Worm (Caenorhabditis elegans) whole organism, midembryonic: ENCODE results near the gene prp-39.

Source experiments
- T22C8.4 ChIP-seq: fragments of 200-800 bp; sonication (Bioruptor generic); IDR thresholded peaks from 2 replicates; pipeline ENCODE4 v1.3.6; 2022; ENCODE audit warnings: missing genetic modification characterization, missing compliant biosample characterization
- cog-1 ChIP-seq: sonication (generic microtip); optimal IDR thresholded peaks from 2 replicates; lab custom pipeline; 2016; ENCODE audit warnings: missing genetic modification characterization, missing compliant biosample characterization
- flt-1 ChIP-seq: fragments of 200-800 bp; sonication (Bioruptor generic); IDR thresholded peaks from 2 replicates; pipeline ENCODE4 v1.3.6; 2022; ENCODE audit warnings: missing genetic modification characterization, missing compliant biosample characterization
- klf-2 ChIP-seq: fragments of 200-800 bp; sonication (Bioruptor generic); conservative IDR thresholded peaks from 2 replicates; pipeline ENCODE4 v1.3.6; 2022; ENCODE audit warnings: missing genetic modification reagents, missing genetic modification characterization, missing compliant biosample characterization
- med-1 ChIP-seq: sonication (generic microtip); optimal IDR thresholded peaks from 2 replicates; lab custom pipeline; 2017; ENCODE audit warnings: missing genetic modification characterization, mild to moderate bottlenecking, missing compliant biosample characterization, antibody characterized with exemption, missing genetic modification reagents; ENCODE audit not compliant: insufficient read depth
- ref-1 ChIP-seq: fragments of 200-800 bp; sonication (Bioruptor generic); conservative IDR thresholded peaks from 2 replicates; pipeline ENCODE4 v1.3.6; 2022; ENCODE audit warnings: missing genetic modification reagents, missing genetic modification characterization, missing compliant biosample characterization
- tab-1 ChIP-seq: fragments of 200-800 bp; sonication (Bioruptor generic); IDR thresholded peaks from 2 replicates; pipeline ENCODE4 v1.3.6; 2022; ENCODE audit warnings: missing genetic modification characterization, missing compliant biosample characterization
- ztf-23 ChIP-seq: fragments of 200-800 bp; sonication (Bioruptor generic); IDR thresholded peaks from 2 replicates; pipeline ENCODE4 v1.3.6; 2022; ENCODE audit warnings: missing genetic modification reagents, missing genetic modification characterization, missing compliant biosample characterization
- ztf-29 ChIP-seq: fragments of 200-800 bp; sonication (Bioruptor generic); IDR thresholded peaks from 2 replicates; pipeline ENCODE4 v1.3.6; 2022; ENCODE audit warnings: missing genetic modification reagents, missing genetic modification characterization, missing compliant biosample characterization

prp-39 gene

ce11 chrV:5712189-5712588, 29.8 kb upstream of the prp-39 start:
- TF ChIP-seq cog-1: no peak

- TF ChIP-seq klf-2: no peak
- TF ChIP-seq ztf-29: no peak
- TF ChIP-seq ztf-23 (GFP tag; lab: Robert Waterston, UW): no peak
- TF ChIP-seq med-1 (GFP tag; lab: Kevin White, UChicago): no peak
- TF ChIP-seq ref-1 (GFP tag; lab: Robert Waterston, UW): no peak
- no peak for TF ChIP-seq T22C8.4 (GFP tag; lab: Robert Waterston, UW)
- no peak for TF ChIP-seq flt-1 (GFP tag; lab: Robert Waterston, UW)
- no peak for TF ChIP-seq tab-1 (GFP tag; lab: Robert Waterston, UW)
- no peak for TF ChIP-seq cog-1
Observed at ce11 chrV:5708331-5708730, 25.9 kb upstream of the prp-39 start.

ce11 chrV:5705510-5705909, 23.1 kb upstream of the prp-39 start, which contains the start of gene peli-1:
Gene peli-1, plus strand, starts transcription at chrV:5705810.
- TF ChIP-seq ref-1 (GFP tag; lab: Robert Waterston, UW) (no peak), med-1 (GFP tag; lab: Kevin White, UChicago) (no peak), tab-1 (GFP tag; lab: Robert Waterston, UW) (no peak)

ce11 chrV:5704467-5704866, 22.0 kb upstream of the prp-39 start:
- TF ChIP-seq flt-1 (GFP tag; lab: Robert Waterston, UW) (no peak), ztf-23 (GFP tag; lab: Robert Waterston, UW) (no peak), T22C8.4 (GFP tag; lab: Robert Waterston, UW) (no peak), klf-2 (no peak)

ce11 chrV:5701106-5701505, 18.7 kb upstream of the prp-39 start:
- no peak for TF ChIP-seq T22C8.4 (GFP tag; lab: Robert Waterston, UW)

ce11 chrV:5699835-5700441, 17.5 kb upstream of the prp-39 start, which contains the start of gene clec-1:
Gene clec-1, plus strand, starts transcription at chrV:5700154.
- TF ChIP-seq tab-1 (GFP tag; lab: Robert Waterston, UW) (no peak), ztf-29 (no peak), ref-1 (GFP tag; lab: Robert Waterston, UW) (no peak), ztf-23 (GFP tag; lab: Robert Waterston, UW) (no peak), klf-2 (no peak), flt-1 (GFP tag; lab: Robert Waterston, UW) (no peak), cog-1 (no peak), med-1 (GFP tag; lab: Kevin White, UChicago) (no peak), T22C8.4 (GFP tag; lab: Robert Waterston, UW) (no peak)

ce11 chrV:5697581-5697980, 15.2 kb upstream of the prp-39 start:
- no peak for TF ChIP-seq T22C8.4 (GFP tag; lab: Robert Waterston, UW)
- no peak for TF ChIP-seq ztf-29
- TF ChIP-seq med-1 (GFP tag; lab: Kevin White, UChicago): no peak
- no peak for TF ChIP-seq cog-1
- TF ChIP-seq tab-1 (GFP tag; lab: Robert Waterston, UW): no peak
- no peak for TF ChIP-seq flt-1 (GFP tag; lab: Robert Waterston, UW)
- TF ChIP-seq ref-1 (GFP tag; lab: Robert Waterston, UW): no peak
- no peak for TF ChIP-seq klf-2
- no peak for TF ChIP-seq ztf-23 (GFP tag; lab: Robert Waterston, UW)

- no peak for TF ChIP-seq flt-1 (GFP tag; lab: Robert Waterston, UW)
Observed at ce11 chrV:5696177-5696576, 13.7 kb upstream of the prp-39 start.

- no peak for TF ChIP-seq med-1 (GFP tag; lab: Kevin White, UChicago)
- no peak for TF ChIP-seq T22C8.4 (GFP tag; lab: Robert Waterston, UW)
- no peak for TF ChIP-seq ztf-23 (GFP tag; lab: Robert Waterston, UW)
- TF ChIP-seq tab-1 (GFP tag; lab: Robert Waterston, UW): no peak
- no peak for TF ChIP-seq ref-1 (GFP tag; lab: Robert Waterston, UW)
- no peak for TF ChIP-seq flt-1 (GFP tag; lab: Robert Waterston, UW)
- TF ChIP-seq klf-2: no peak
- TF ChIP-seq cog-1: no peak
- TF ChIP-seq ztf-29: no peak
Observed at ce11 chrV:5695635-5696034, 13.2 kb upstream of the prp-39 start.

ce11 chrV:5693595-5693994, 11.2 kb upstream of the prp-39 start:
- no peak for TF ChIP-seq med-1 (GFP tag; lab: Kevin White, UChicago)
- no peak for TF ChIP-seq ztf-29
- no peak for TF ChIP-seq cog-1
- no peak for TF ChIP-seq ztf-23 (GFP tag; lab: Robert Waterston, UW)
- TF ChIP-seq T22C8.4 (GFP tag; lab: Robert Waterston, UW): no peak
- no peak for TF ChIP-seq tab-1 (GFP tag; lab: Robert Waterston, UW)

- TF ChIP-seq ref-1 (GFP tag; lab: Robert Waterston, UW): no peak
- no peak for TF ChIP-seq ztf-23 (GFP tag; lab: Robert Waterston, UW)
- TF ChIP-seq flt-1 (GFP tag; lab: Robert Waterston, UW): no peak
Observed at ce11 chrV:5691665-5692407, 9.4 kb upstream of the prp-39 start, which contains the start of gene F25B4.8. Gene F25B4.8, minus strand, starts transcription at chrV:5691715.
